Fruit fly (Drosophila melanogaster): Measurements from ENCODE around the gene CG18764.

DNA sequence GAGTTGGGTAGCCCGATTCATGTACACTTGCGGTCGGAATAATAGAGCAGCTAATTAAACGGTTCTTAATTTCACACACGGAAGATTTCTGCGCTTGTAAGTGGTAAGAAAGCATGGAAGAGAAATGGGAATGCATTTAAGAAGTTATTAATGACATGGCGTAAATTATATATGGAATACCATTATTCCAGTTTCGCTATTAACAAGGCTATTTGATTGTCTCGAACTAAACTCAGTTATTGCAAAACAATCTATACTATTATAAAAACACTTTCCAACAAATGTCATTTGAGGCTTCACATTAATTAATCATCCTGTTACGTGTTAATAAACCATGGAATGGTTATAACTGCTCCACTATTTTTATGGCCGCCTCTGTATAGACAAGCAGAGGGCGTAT, 10.5 kb upstream of the CG18764 start:
- TF ChIP-seq bab1 (GFP tag; optimal IDR thresholded peaks at IDR 0.05), result no peak
- no peak for TF ChIP-seq tj (GFP tag; optimal IDR thresholded peaks at IDR 0.05)

Data from whole organism, adult.